Fruit fly (Drosophila melanogaster) whole organism, pupa: Measurements from ENCODE around the gene lectin-24A.

Source experiments
- CG15710 ChIP-seq: fragments of 200-800 bp; sonication (Bioruptor generic); optimal IDR thresholded peaks from 2 replicates; lab custom pipeline; 2018; ENCODE audit warnings: missing biosample characterization, mild to moderate bottlenecking, missing genetic modification characterization, moderate library complexity
- CG32121 ChIP-seq: fragments of 200-800 bp; sonication (Bioruptor generic); IDR thresholded peaks from 2 replicates; pipeline ENCODE4 v1.3.6; 2022; ENCODE audit warnings: missing biosample characterization, missing genetic modification characterization
- CG34367 ChIP-seq: fragments of 200-800 bp; sonication (Bioruptor generic); optimal IDR thresholded peaks from 2 replicates; lab custom pipeline; 2018; ENCODE audit warnings: missing biosample characterization, mild to moderate bottlenecking, missing genetic modification characterization
- CG8159 ChIP-seq: fragments of 200-800 bp; sonication (Bioruptor generic); optimal IDR thresholded peaks from 3 replicates; lab custom pipeline; 2018; ENCODE audit warnings: missing biosample characterization, mild to moderate bottlenecking, missing genetic modification characterization, moderate library complexity
- Ets98B ChIP-seq: fragments of 200-800 bp; sonication (Bioruptor generic); IDR thresholded peaks from 2 replicates; pipeline ENCODE4 v1.3.6; 2022; ENCODE audit warnings: missing biosample characterization, missing genetic modification characterization
- fd96Ca ChIP-seq: fragments of 200-800 bp; sonication (Bioruptor generic); IDR thresholded peaks from 3 replicates; pipeline ENCODE4 v1.3.6; 2022; ENCODE audit warnings: missing biosample characterization, missing genetic modification characterization

dm6 chr2L:3729635-3730034 is 12.1 kb upstream of the lectin-24A start:
- TF ChIP-seq CG8159 (no peak), CG15710 (tag; lab: Kevin White, UChicago) (no peak), fd96Ca (GFP tag; lab: Robert Waterston, UW) (no peak), Ets98B (GFP tag; lab: Robert Waterston, UW) (no peak), CG32121 (no peak), CG34367 (no peak)
